Fruit fly (Drosophila melanogaster) whole organism, embryonic: ENCODE results near the gene CG14402.

ENCODE experiments used
- Adf1 ChIP-seq: fragments of 200-800 bp; sonication (Bioruptor generic); IDR thresholded peaks from 2 replicates; pipeline ENCODE4 v1.3.6; 2022; ENCODE audit warnings: missing biosample characterization, missing genetic modification characterization
- BtbVII ChIP-seq: fragments of 200-800 bp; sonication (Bioruptor generic); optimal IDR thresholded peaks from 3 replicates; lab custom pipeline; 2017; ENCODE audit warnings: missing biosample characterization, mild to moderate bottlenecking, missing genetic modification characterization
- CG10274 ChIP-seq: fragments of 200-800 bp; sonication (Bioruptor generic); optimal IDR thresholded peaks from 3 replicates; lab custom pipeline; 2017; ENCODE audit warnings: missing biosample characterization, mild to moderate bottlenecking, missing genetic modification characterization
- CG11093 ChIP-seq: fragments of 200-800 bp; sonication (Bioruptor generic); IDR thresholded peaks from 3 replicates; pipeline ENCODE4 v1.3.6; 2022; ENCODE audit warnings: missing biosample characterization, missing genetic modification characterization
- CG11247 ChIP-seq: fragments of 200-800 bp; sonication (Bioruptor generic); IDR thresholded peaks from 2 replicates; pipeline ENCODE4 v1.3.6; 2022; ENCODE audit warnings: missing biosample characterization, missing genetic modification characterization
- CG11504 ChIP-seq: fragments of 200-800 bp; sonication (Bioruptor generic); optimal IDR thresholded peaks from 3 replicates; lab custom pipeline; 2019; ENCODE audit warnings: missing biosample characterization, mild to moderate bottlenecking, missing genetic modification characterization, moderate library complexity
- CG12299 ChIP-seq: fragments of 200-800 bp; sonication (Bioruptor generic); optimal IDR thresholded peaks from 2 replicates; lab custom pipeline; 2018; ENCODE audit warnings: missing biosample characterization, mild to moderate bottlenecking, missing genetic modification characterization
- CG13287 ChIP-seq: fragments of 200-800 bp; sonication (Bioruptor generic); IDR thresholded peaks from 2 replicates; pipeline ENCODE4 v1.3.6; 2022; ENCODE audit warnings: missing biosample characterization, missing genetic modification characterization; ENCODE audit not compliant: partially characterized antibody
- CG13775 ChIP-seq: fragments of 200-800 bp; sonication (Bioruptor generic); optimal IDR thresholded peaks from 3 replicates; lab custom pipeline; 2017; ENCODE audit warnings: missing biosample characterization, mild to moderate bottlenecking, missing genetic modification characterization
- CG1529 ChIP-seq: fragments of 200-800 bp; sonication (Bioruptor generic); optimal IDR thresholded peaks from 3 replicates; lab custom pipeline; 2018; ENCODE audit warnings: missing biosample characterization, missing genetic modification characterization
- CG15479 ChIP-seq: fragments of 200-800 bp; sonication (Bioruptor generic); optimal IDR thresholded peaks from 3 replicates; lab custom pipeline; 2019; ENCODE audit warnings: missing biosample characterization, mild to moderate bottlenecking, missing genetic modification characterization, moderate library complexity
- CG16813 ChIP-seq: fragments of 200-800 bp; sonication (Bioruptor generic); IDR thresholded peaks from 3 replicates; pipeline ENCODE4 v1.3.6; 2022; ENCODE audit warnings: missing biosample characterization, missing genetic modification characterization; ENCODE audit not compliant: partially characterized antibody
- CG17612 ChIP-seq: fragments of 200-800 bp; sonication (Bioruptor generic); IDR thresholded peaks from 2 replicates; pipeline ENCODE4 v1.3.6; 2022; ENCODE audit warnings: missing biosample characterization, missing genetic modification characterization
- CG2116 ChIP-seq: fragments of 200-800 bp; sonication (Bioruptor generic); optimal IDR thresholded peaks from 3 replicates; lab custom pipeline; 2018; ENCODE audit warnings: missing biosample characterization, mild to moderate bottlenecking, missing genetic modification characterization
- CG2678 ChIP-seq: fragments of 200-800 bp; sonication (Bioruptor generic); optimal IDR thresholded peaks from 3 replicates; lab custom pipeline; 2019; ENCODE audit warnings: missing biosample characterization, mild to moderate bottlenecking, missing genetic modification characterization, moderate library complexity
- CG2712 ChIP-seq: fragments of 200-800 bp; optimal IDR thresholded peaks from 3 replicates; lab custom pipeline; 2019; ENCODE audit warnings: missing biosample characterization, mild to moderate bottlenecking, missing genetic modification characterization, moderate library complexity
- CG3065 ChIP-seq: fragments of 200-800 bp; sonication (Bioruptor generic); optimal IDR thresholded peaks from 2 replicates; lab custom pipeline; 2016; ENCODE audit warnings: missing biosample characterization, missing genetic modification characterization
- CG4360 ChIP-seq: fragments of 200-800 bp; sonication (Bioruptor generic); IDR thresholded peaks from 2 replicates; pipeline ENCODE4 v1.3.6; 2022; ENCODE audit warnings: missing biosample characterization, missing genetic modification characterization
- CG4424 ChIP-seq: fragments of 200-800 bp; sonication (Bioruptor generic); optimal IDR thresholded peaks from 3 replicates; lab custom pipeline; 2016; ENCODE audit warnings: missing biosample characterization, missing genetic modification characterization
- CG6175 ChIP-seq: fragments of 200-800 bp; sonication (Bioruptor generic); IDR thresholded peaks from 3 replicates; pipeline ENCODE4 v1.3.6; 2022; ENCODE audit warnings: missing biosample characterization, missing genetic modification characterization
- CG6765 ChIP-seq: fragments of 200-800 bp; sonication (Bioruptor generic); optimal IDR thresholded peaks from 3 replicates; lab custom pipeline; 2017; ENCODE audit warnings: missing biosample characterization, mild to moderate bottlenecking, missing genetic modification characterization
- CG6813 ChIP-seq: fragments of 200-800 bp; sonication (Bioruptor generic); optimal IDR thresholded peaks from 2 replicates; lab custom pipeline; 2017; ENCODE audit warnings: missing biosample characterization, missing genetic modification characterization, mild to moderate bottlenecking, moderate library complexity, missing genetic modification reagents
- CG7745 ChIP-seq: fragments of 200-800 bp; sonication (Bioruptor generic); optimal IDR thresholded peaks from 2 replicates; lab custom pipeline; 2018; ENCODE audit warnings: missing biosample characterization, mild to moderate bottlenecking, missing genetic modification characterization, moderate library complexity
- CG8388 ChIP-seq: fragments of 200-800 bp; sonication (Bioruptor generic); optimal IDR thresholded peaks from 2 replicates; lab custom pipeline; 2019; ENCODE audit warnings: missing biosample characterization, mild to moderate bottlenecking, missing genetic modification characterization, moderate library complexity
- CG9817 ChIP-seq: fragments of 200-800 bp; sonication (Bioruptor generic); optimal IDR thresholded peaks from 2 replicates; lab custom pipeline; 2018; ENCODE audit warnings: missing biosample characterization, mild to moderate bottlenecking, missing genetic modification characterization, moderate library complexity
- CG9876 ChIP-seq: fragments of 200-800 bp; sonication (Bioruptor generic); optimal IDR thresholded peaks from 2 replicates; lab custom pipeline; 2016; ENCODE audit warnings: missing biosample characterization, missing genetic modification characterization
- Deaf1 ChIP-seq: fragments of 200-800 bp; optimal IDR thresholded peaks from 3 replicates; lab custom pipeline; 2019; ENCODE audit warnings: missing biosample characterization, mild to moderate bottlenecking, missing genetic modification characterization, moderate library complexity
- HLHmδ ChIP-seq: fragments of 200-800 bp; sonication (Bioruptor generic); optimal IDR thresholded peaks from 2 replicates; lab custom pipeline; 2018; ENCODE audit warnings: missing biosample characterization, mild to moderate bottlenecking, missing genetic modification characterization, moderate library complexity
- Hmx ChIP-seq: fragments of 200-800 bp; sonication (Bioruptor generic); optimal IDR thresholded peaks from 2 replicates; lab custom pipeline; 2016; ENCODE audit warnings: missing biosample characterization, missing genetic modification characterization
- Mrtf ChIP-seq: fragments of 200-800 bp; sonication (Bioruptor generic); IDR thresholded peaks from 3 replicates; pipeline ENCODE4 v1.3.6; 2022; ENCODE audit warnings: missing biosample characterization, missing genetic modification characterization
- NfI ChIP-seq: fragments of 200-800 bp; sonication (Bioruptor generic); optimal IDR thresholded peaks from 3 replicates; lab custom pipeline; 2018; ENCODE audit warnings: missing biosample characterization, mild to moderate bottlenecking, missing genetic modification characterization, moderate library complexity
- Oli ChIP-seq: fragments of 200-800 bp; sonication (Bioruptor generic); optimal IDR thresholded peaks from 2 replicates; lab custom pipeline; 2018; ENCODE audit warnings: missing biosample characterization, mild to moderate bottlenecking, missing genetic modification characterization, moderate library complexity
- Taf1 ChIP-seq: fragments of 200-800 bp; sonication (Bioruptor generic); IDR thresholded peaks from 2 replicates; pipeline ENCODE4 v1.3.6; 2022; ENCODE audit warnings: missing biosample characterization, missing genetic modification characterization
- ara ChIP-seq: fragments of 200-800 bp; sonication (Bioruptor generic); IDR thresholded peaks from 2 replicates; pipeline ENCODE4 v1.3.6; 2022; ENCODE audit warnings: missing biosample characterization, missing genetic modification characterization
- cad ChIP-seq: fragments of >200 bp; optimal IDR thresholded peaks from 2 replicates; lab custom pipeline; 2017; ENCODE audit warnings: missing biosample characterization, missing genetic modification characterization
- crol ChIP-seq: fragments of 200-800 bp; sonication (Bioruptor generic); IDR thresholded peaks from 2 replicates; pipeline ENCODE4 v1.3.6; 2022; ENCODE audit warnings: missing biosample characterization, missing genetic modification characterization
- da ChIP-seq: fragments of 200-800 bp; sonication (Bioruptor generic); optimal IDR thresholded peaks from 2 replicates; lab custom pipeline; 2016; ENCODE audit warnings: missing biosample characterization, missing genetic modification characterization
- dimm ChIP-seq: fragments of 200-800 bp; sonication (Bioruptor generic); IDR thresholded peaks from 2 replicates; pipeline ENCODE4 v1.3.6; 2022; ENCODE audit warnings: missing biosample characterization, missing genetic modification characterization
- dm ChIP-seq: fragments of 200-800 bp; sonication (Bioruptor generic); optimal IDR thresholded peaks from 3 replicates; lab custom pipeline; 2016; ENCODE audit warnings: missing biosample characterization, missing genetic modification characterization
- eyg ChIP-seq: fragments of 200-800 bp; sonication (Bioruptor generic); optimal IDR thresholded peaks from 3 replicates; lab custom pipeline; 2016; ENCODE audit warnings: missing biosample characterization, missing genetic modification characterization
- fd3F ChIP-seq: fragments of 200-800 bp; sonication (Bioruptor generic); optimal IDR thresholded peaks from 2 replicates; lab custom pipeline; 2018; ENCODE audit warnings: missing biosample characterization, mild to moderate bottlenecking, missing genetic modification characterization, moderate library complexity
- hbn ChIP-seq: fragments of 200-800 bp; sonication (Bioruptor generic); IDR thresholded peaks from 2 replicates; pipeline ENCODE4 v1.3.6; 2022; ENCODE audit warnings: missing biosample characterization, missing genetic modification characterization; ENCODE audit not compliant: partially characterized antibody
- lab ChIP-seq: fragments of 200-800 bp; sonication (Bioruptor generic); optimal IDR thresholded peaks from 3 replicates; lab custom pipeline; 2017; ENCODE audit warnings: missing biosample characterization, missing genetic modification characterization, mild to moderate bottlenecking, moderate library complexity, missing genetic modification reagents
- odd ChIP-seq: fragments of 200-800 bp; sonication (Bioruptor generic); optimal IDR thresholded peaks from 2 replicates; lab custom pipeline; 2017; ENCODE audit warnings: missing biosample characterization, mild to moderate bottlenecking, missing genetic modification characterization
- phol ChIP-seq: fragments of 200-800 bp; sonication (Bioruptor generic); optimal IDR thresholded peaks from 3 replicates; lab custom pipeline; 2018; ENCODE audit warnings: missing biosample characterization, mild to moderate bottlenecking, missing genetic modification characterization, moderate library complexity
- pzg ChIP-seq: fragments of 200-800 bp; sonication (Bioruptor generic); optimal IDR thresholded peaks from 3 replicates; lab custom pipeline; 2018; ENCODE audit warnings: missing biosample characterization, mild to moderate bottlenecking, missing genetic modification characterization, moderate library complexity
- salm ChIP-seq: fragments of 200-800 bp; sonication (Bioruptor generic); optimal IDR thresholded peaks from 2 replicates; lab custom pipeline; 2018; ENCODE audit warnings: missing biosample characterization, mild to moderate bottlenecking, missing genetic modification characterization
- sug ChIP-seq: fragments of 200-800 bp; optimal IDR thresholded peaks from 2 replicates; lab custom pipeline; 2019; ENCODE audit warnings: missing biosample characterization, mild to moderate bottlenecking, missing genetic modification characterization, moderate library complexity
- usp ChIP-seq: fragments of >200 bp; optimal IDR thresholded peaks from 2 replicates; lab custom pipeline; 2017; ENCODE audit warnings: missing biosample characterization, missing genetic modification characterization
- z ChIP-seq: fragments of 200-800 bp; sonication (Bioruptor generic); IDR thresholded peaks from 3 replicates; pipeline ENCODE4 v1.3.6; 2022; ENCODE audit warnings: missing biosample characterization, missing genetic modification characterization
- zfh2 ChIP-seq: fragments of 200-800 bp; sonication (Bioruptor generic); optimal IDR thresholded peaks from 2 replicates; lab custom pipeline; 2016; ENCODE audit warnings: missing biosample characterization, missing genetic modification characterization

CG14402 gene

DNA sequence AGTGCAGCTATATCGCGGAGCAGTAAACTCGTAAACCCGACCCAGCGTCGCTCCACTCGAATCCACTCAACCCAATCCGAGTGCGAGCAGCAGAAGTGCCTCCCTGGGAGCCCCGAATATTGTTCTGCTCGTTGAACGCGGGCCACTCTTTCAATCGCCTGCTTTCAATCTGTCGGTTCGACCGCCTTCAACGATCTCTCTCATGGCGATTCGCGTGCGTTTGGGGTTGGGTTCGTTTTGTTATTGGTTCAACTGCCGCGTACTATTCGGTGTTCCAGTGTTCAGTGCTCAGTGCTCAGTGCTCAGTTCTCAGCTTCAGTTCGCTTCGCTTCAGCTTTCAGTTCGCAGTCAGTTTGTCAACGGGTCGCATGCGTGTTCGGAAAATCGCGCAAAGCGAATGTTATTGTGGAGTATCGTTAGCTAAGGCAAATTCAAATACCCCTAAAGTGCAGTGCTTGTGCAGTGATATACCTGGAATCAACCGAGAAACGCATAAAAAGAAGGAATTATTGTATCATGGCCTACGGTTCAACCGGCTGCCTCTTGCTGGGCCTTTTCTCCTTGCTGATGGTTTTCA lies 8.6 kb upstream of the CG14402 start, which contains the start of gene CG31676 (continued):
- TF ChIP-seq dm (GFP tag; lab: Kevin White, UChicago) (no peak), da (GFP tag; lab: Kevin White, UChicago) (no peak), Adf1 (GFP tag; lab: Robert Waterston, UW) (no peak), Hmx (no peak), salm (tag; lab: Kevin White, UChicago) (no peak), eyg (GFP tag; lab: Kevin White, UChicago) (no peak), CG6175 (GFP tag; lab: Robert Waterston, UW) (0 out of 3 replicates have a peak, but pooled peaks have one; percentile 23), CG16813 (GFP tag; lab: Robert Waterston, UW) (no peak), dimm (GFP tag; lab: Robert Waterston, UW) (no peak), usp (GFP tag; lab: Kevin White, UChicago) (no peak), CG11504 (tag; lab: Kevin White, UChicago) (no peak), CG2116 (no peak), Deaf1 (tag; lab: Kevin White, UChicago) (peak; percentile 41), Mrtf (no peak), CG11093 (GFP tag; lab: Robert Waterston, UW) (no peak), CG2712 (no peak), BtbVII (GFP tag; lab: Kevin White, UChicago) (peak; percentile 42), CG6813 (GFP tag; lab: Kevin White, UChicago) (peak; percentile 57), z (GFP tag; lab: Robert Waterston, UW) (peak; percentile 74), CG4424 (no peak), CG7745 (tag; lab: Kevin White, UChicago) (no peak), CG4360 (GFP tag; lab: Robert Waterston, UW) (no peak), pzg (GFP tag; lab: Kevin White, UChicago) (no peak), CG6765 (GFP tag; lab: Kevin White, UChicago) (peak; percentile 40), hbn (GFP tag; lab: Robert Waterston, UW) (no peak), CG2678 (no peak), Taf1 (GFP tag; lab: Robert Waterston, UW) (no peak), crol (GFP tag; lab: Robert Waterston, UW) (no peak), CG9876 (no peak), CG1529 (no peak), CG13775 (GFP tag; lab: Kevin White, UChicago) (no peak), ara (GFP tag; lab: Robert Waterston, UW) (no peak), CG10274 (GFP tag; lab: Kevin White, UChicago) (no peak), NfI (GFP tag; lab: Kevin White, UChicago) (peak; percentile 10), CG17612 (GFP tag; lab: Robert Waterston, UW) (0 out of 2 replicates have a peak, but pooled peaks have one; percentile 23), CG3065 (GFP tag; lab: Kevin White, UChicago) (no peak), Oli (tag; lab: Kevin White, UChicago) (no peak), CG9817 (tag; lab: Kevin White, UChicago) (no peak), HLHmδ (GFP tag; lab: Kevin White, UChicago) (peak; percentile 1), zfh2 (GFP tag; lab: Kevin White, UChicago) (no peak), sug (tag; lab: Kevin White, UChicago) (peak; percentile 4), CG11247 (peak; percentile 11; the same call in 1 of the 2 replicates), CG13287 (GFP tag; lab: Robert Waterston, UW) (no peak), CG8388 (GFP tag; lab: Kevin White, UChicago) (no peak), lab (GFP tag; lab: Kevin White, UChicago) (peak; percentile 53), CG12299 (tag; lab: Kevin White, UChicago) (no peak), fd3F (GFP tag; lab: Kevin White, UChicago) (no peak), CG15479 (GFP tag; lab: Kevin White, UChicago) (no peak), odd (peak; percentile 37), cad (GFP tag; lab: Kevin White, UChicago) (no peak), phol (tag; lab: Kevin White, UChicago) (no peak)
